Fruit fly (Drosophila melanogaster) whole organism, embryonic: ENCODE measurements around the gene PpD6.

Source experiments
- CG10209 ChIP-seq: fragments of 200-800 bp; sonication (Bioruptor generic); optimal IDR thresholded peaks from 3 replicates; lab custom pipeline; 2017; ENCODE audit warnings: missing biosample characterization, mild to moderate bottlenecking, missing genetic modification characterization, missing genetic modification reagents
- CG10431 ChIP-seq: fragments of 200-800 bp; sonication (Bioruptor generic); optimal IDR thresholded peaks from 3 replicates; lab custom pipeline; 2018; ENCODE audit warnings: missing biosample characterization, mild to moderate bottlenecking, missing genetic modification characterization
- CG10654 ChIP-seq: fragments of 200-800 bp; sonication (Bioruptor generic); optimal IDR thresholded peaks from 2 replicates; lab custom pipeline; 2016; ENCODE audit warnings: missing biosample characterization, missing genetic modification characterization
- CG10979 ChIP-seq: fragments of 200-800 bp; sonication (Bioruptor generic); optimal IDR thresholded peaks from 2 replicates; lab custom pipeline; 2018; ENCODE audit warnings: missing biosample characterization, mild to moderate bottlenecking, missing genetic modification characterization, moderate library complexity
- CG11085 ChIP-seq: fragments of 200-800 bp; sonication (Bioruptor generic); IDR thresholded peaks from 2 replicates; pipeline ENCODE4 v1.3.6; 2022; ENCODE audit warnings: missing biosample characterization, missing genetic modification characterization
- CG11456 ChIP-seq: fragments of 200-800 bp; sonication (Bioruptor generic); IDR thresholded peaks from 3 replicates; pipeline ENCODE4 v1.3.6; 2022; ENCODE audit warnings: missing biosample characterization, missing genetic modification characterization
- CG12236 ChIP-seq: fragments of 200-800 bp; sonication (Bioruptor generic); optimal IDR thresholded peaks from 2 replicates; lab custom pipeline; 2016; ENCODE audit warnings: missing biosample characterization, missing genetic modification characterization
- CG14667 ChIP-seq: fragments of 200-800 bp; sonication (Bioruptor generic); IDR thresholded peaks from 2 replicates; pipeline ENCODE4 v1.3.6; 2022; ENCODE audit warnings: missing biosample characterization, missing genetic modification characterization
- CG15514 ChIP-seq: fragments of 200-800 bp; sonication (Bioruptor generic); optimal IDR thresholded peaks from 3 replicates; lab custom pipeline; 2017; ENCODE audit warnings: missing biosample characterization, missing genetic modification characterization, mild to moderate bottlenecking, moderate library complexity, missing genetic modification reagents
- CG17359 ChIP-seq: fragments of 200-800 bp; sonication (Bioruptor generic); optimal IDR thresholded peaks from 3 replicates; lab custom pipeline; 2018; ENCODE audit warnings: missing biosample characterization, mild to moderate bottlenecking, missing genetic modification characterization, moderate library complexity
- CG17612 ChIP-seq: fragments of 200-800 bp; sonication (Bioruptor generic); IDR thresholded peaks from 2 replicates; pipeline ENCODE4 v1.3.6; 2022; ENCODE audit warnings: missing biosample characterization, missing genetic modification characterization
- CG2712 ChIP-seq: fragments of 200-800 bp; optimal IDR thresholded peaks from 3 replicates; lab custom pipeline; 2019; ENCODE audit warnings: missing biosample characterization, mild to moderate bottlenecking, missing genetic modification characterization, moderate library complexity
- CG2889 ChIP-seq: fragments of 200-800 bp; sonication (Bioruptor generic); IDR thresholded peaks from 3 replicates; pipeline ENCODE4 v1.3.6; 2022; ENCODE audit warnings: missing biosample characterization, missing genetic modification characterization
- CG30431 ChIP-seq: fragments of 200-800 bp; sonication (Bioruptor generic); optimal IDR thresholded peaks from 2 replicates; lab custom pipeline; 2017; ENCODE audit warnings: missing biosample characterization, missing genetic modification characterization
- CG34376 ChIP-seq: fragments of 200-800 bp; sonication (Bioruptor generic); optimal IDR thresholded peaks from 2 replicates; lab custom pipeline; 2018; ENCODE audit warnings: missing biosample characterization, mild to moderate bottlenecking, missing genetic modification characterization
- CG5953 ChIP-seq: fragments of 200-800 bp; sonication (Bioruptor generic); IDR thresholded peaks from 2 replicates; pipeline ENCODE4 v1.3.6; 2022; ENCODE audit warnings: missing biosample characterization, missing genetic modification characterization
- CG7357 ChIP-seq: fragments of 200-800 bp; sonication (Bioruptor generic); IDR thresholded peaks from 3 replicates; pipeline ENCODE4 v1.3.6; 2022; ENCODE audit warnings: missing biosample characterization, missing genetic modification characterization
- CG7928 ChIP-seq: fragments of 200-800 bp; sonication (Bioruptor generic); optimal IDR thresholded peaks from 2 replicates; lab custom pipeline; 2017; ENCODE audit warnings: missing biosample characterization, mild to moderate bottlenecking, missing genetic modification characterization
- CG8359 ChIP-seq: fragments of 200-800 bp; sonication (Bioruptor generic); optimal IDR thresholded peaks from 2 replicates; lab custom pipeline; 2017; ENCODE audit warnings: missing biosample characterization, mild to moderate bottlenecking, missing genetic modification characterization, borderline replicate concordance
- CG8388 ChIP-seq: fragments of 200-800 bp; sonication (Bioruptor generic); optimal IDR thresholded peaks from 2 replicates; lab custom pipeline; 2019; ENCODE audit warnings: missing biosample characterization, mild to moderate bottlenecking, missing genetic modification characterization, moderate library complexity
- CoRest ChIP-seq: fragments of 200-800 bp; sonication (Bioruptor generic); optimal IDR thresholded peaks from 3 replicates; lab custom pipeline; 2018; ENCODE audit warnings: missing biosample characterization, mild to moderate bottlenecking, missing genetic modification characterization, moderate library complexity
- D ChIP-seq, 2 experiments: fragments of 200-800 bp in 1 of 2; fragments of >200 bp in 1 of 2; sonication (Bioruptor generic) in 1 of 2; optimal IDR thresholded peaks; 2 replicates in 1 of 2; 3 replicates in 1 of 2; lab custom pipeline; 2017; ENCODE audit warnings: mild to moderate bottlenecking in 1 of 2, missing biosample characterization in 1 of 2, missing genetic modification characterization in 1 of 2, missing genetic modification reagents in 1 of 2
- Dll ChIP-seq: fragments of 200-800 bp; sonication (Bioruptor generic); IDR thresholded peaks from 4 replicates; pipeline ENCODE4 v1.3.6; 2022; ENCODE audit warnings: missing biosample characterization, missing genetic modification characterization; ENCODE audit not compliant: partially characterized antibody
- Gsc ChIP-seq: fragments of 200-800 bp; sonication (Bioruptor generic); IDR thresholded peaks from 2 replicates; pipeline ENCODE4 v1.3.6; 2022; ENCODE audit warnings: missing biosample characterization, missing genetic modification characterization
- MBD-R2 ChIP-seq: fragments of 200-800 bp; sonication (Bioruptor generic); IDR thresholded peaks from 2 replicates; pipeline ENCODE4 v1.3.6; 2022; ENCODE audit warnings: missing biosample characterization, missing genetic modification characterization
- NFAT ChIP-seq: fragments of 200-800 bp; sonication (Bioruptor generic); IDR thresholded peaks from 2 replicates; pipeline ENCODE4 v1.3.6; 2022; ENCODE audit warnings: missing biosample characterization, missing genetic modification characterization
- Nf-YA ChIP-seq: fragments of 200-800 bp; sonication (Bioruptor generic); IDR thresholded peaks from 2 replicates; pipeline ENCODE4 v1.3.6; 2022; ENCODE audit warnings: missing biosample characterization, missing genetic modification characterization
- Nf-YC ChIP-seq: fragments of 200-800 bp; optimal IDR thresholded peaks from 3 replicates; lab custom pipeline; 2019; ENCODE audit warnings: missing biosample characterization, mild to moderate bottlenecking, missing genetic modification characterization, moderate library complexity
- Opbp ChIP-seq: fragments of 200-800 bp; sonication (Bioruptor generic); IDR thresholded peaks from 3 replicates; pipeline ENCODE4 v1.3.6; 2022; ENCODE audit warnings: missing biosample characterization, missing genetic modification characterization; ENCODE audit not compliant: partially characterized antibody
- Poxn ChIP-seq: fragments of 200-800 bp; sonication (Bioruptor generic); IDR thresholded peaks from 2 replicates; pipeline ENCODE4 v1.3.6; 2022; ENCODE audit warnings: missing biosample characterization, missing genetic modification characterization
- Rx ChIP-seq: fragments of 200-800 bp; sonication (Bioruptor generic); IDR thresholded peaks from 2 replicates; pipeline ENCODE4 v1.3.6; 2022; ENCODE audit warnings: missing biosample characterization, missing genetic modification characterization
- ci ChIP-seq: fragments of 200-800 bp; sonication (Bioruptor generic); IDR thresholded peaks from 3 replicates; pipeline ENCODE4 v1.3.6; 2022; ENCODE audit warnings: missing biosample characterization, missing genetic modification characterization
- crol ChIP-seq: fragments of 200-800 bp; sonication (Bioruptor generic); IDR thresholded peaks from 2 replicates; pipeline ENCODE4 v1.3.6; 2022; ENCODE audit warnings: missing biosample characterization, missing genetic modification characterization
- dimm ChIP-seq: fragments of 200-800 bp; sonication (Bioruptor generic); IDR thresholded peaks from 2 replicates; pipeline ENCODE4 v1.3.6; 2022; ENCODE audit warnings: missing biosample characterization, missing genetic modification characterization
- fd3F ChIP-seq: fragments of 200-800 bp; sonication (Bioruptor generic); optimal IDR thresholded peaks from 2 replicates; lab custom pipeline; 2018; ENCODE audit warnings: missing biosample characterization, mild to moderate bottlenecking, missing genetic modification characterization, moderate library complexity
- fd64A ChIP-seq: fragments of 200-800 bp; sonication (Bioruptor generic); optimal IDR thresholded peaks from 3 replicates; lab custom pipeline; 2018; ENCODE audit warnings: missing biosample characterization, mild to moderate bottlenecking, missing genetic modification characterization
- fd96Cb ChIP-seq: fragments of 200-800 bp; sonication (Bioruptor generic); optimal IDR thresholded peaks from 2 replicates; lab custom pipeline; 2018; ENCODE audit warnings: missing biosample characterization, mild to moderate bottlenecking, missing genetic modification characterization, moderate library complexity
- fu2 ChIP-seq: fragments of 200-800 bp; sonication (Bioruptor generic); optimal IDR thresholded peaks from 2 replicates; lab custom pipeline; 2016; ENCODE audit warnings: missing biosample characterization, missing genetic modification characterization
- grn ChIP-seq: fragments of 200-800 bp; sonication (Bioruptor generic); optimal IDR thresholded peaks from 3 replicates; lab custom pipeline; 2017; ENCODE audit warnings: missing biosample characterization, missing genetic modification characterization
- gsb ChIP-seq: fragments of 200-800 bp; sonication (Bioruptor generic); IDR thresholded peaks from 2 replicates; pipeline ENCODE4 v1.3.6; 2022; ENCODE audit warnings: missing biosample characterization, missing genetic modification characterization
- jigr1 ChIP-seq: fragments of 200-800 bp; sonication (Bioruptor generic); IDR thresholded peaks from 3 replicates; pipeline ENCODE4 v1.3.6; 2022; ENCODE audit warnings: missing biosample characterization, missing genetic modification characterization
- nmo ChIP-seq: fragments of 200-800 bp; sonication (Bioruptor generic); optimal IDR thresholded peaks from 2 replicates; lab custom pipeline; 2018; ENCODE audit warnings: missing biosample characterization, mild to moderate bottlenecking, missing genetic modification characterization, moderate library complexity
- p53 ChIP-seq: fragments of 200-800 bp; sonication (Bioruptor generic); optimal IDR thresholded peaks from 2 replicates; lab custom pipeline; 2016; ENCODE audit warnings: missing biosample characterization, missing genetic modification characterization
- pho ChIP-seq: fragments of 200-800 bp; sonication (Bioruptor generic); optimal IDR thresholded peaks from 2 replicates; lab custom pipeline; 2016; ENCODE audit warnings: missing biosample characterization, missing genetic modification characterization
- pnt ChIP-seq: fragments of 200-800 bp; sonication (Bioruptor generic); optimal IDR thresholded peaks from 3 replicates; lab custom pipeline; 2016; ENCODE audit warnings: missing biosample characterization, missing genetic modification characterization
- psq ChIP-seq: fragments of 200-800 bp; sonication (Bioruptor generic); optimal IDR thresholded peaks from 2 replicates; lab custom pipeline; 2017; ENCODE audit warnings: missing biosample characterization, missing genetic modification characterization
- sens-2 ChIP-seq: fragments of 200-800 bp; sonication (Bioruptor generic); IDR thresholded peaks from 2 replicates; pipeline ENCODE4 v1.3.6; 2022; ENCODE audit warnings: missing biosample characterization, missing genetic modification characterization
- slbo ChIP-seq: fragments of 200-800 bp; sonication (Bioruptor generic); IDR thresholded peaks from 2 replicates; pipeline ENCODE4 v1.3.6; 2022; ENCODE audit warnings: missing biosample characterization, missing genetic modification characterization
- sob ChIP-seq: fragments of 200-800 bp; sonication (Bioruptor generic); IDR thresholded peaks from 2 replicates; pipeline ENCODE4 v1.3.6; 2022; ENCODE audit warnings: missing biosample characterization, missing genetic modification characterization
- sug ChIP-seq: fragments of 200-800 bp; optimal IDR thresholded peaks from 2 replicates; lab custom pipeline; 2019; ENCODE audit warnings: missing biosample characterization, mild to moderate bottlenecking, missing genetic modification characterization, moderate library complexity

PpD6 gene

DNA sequence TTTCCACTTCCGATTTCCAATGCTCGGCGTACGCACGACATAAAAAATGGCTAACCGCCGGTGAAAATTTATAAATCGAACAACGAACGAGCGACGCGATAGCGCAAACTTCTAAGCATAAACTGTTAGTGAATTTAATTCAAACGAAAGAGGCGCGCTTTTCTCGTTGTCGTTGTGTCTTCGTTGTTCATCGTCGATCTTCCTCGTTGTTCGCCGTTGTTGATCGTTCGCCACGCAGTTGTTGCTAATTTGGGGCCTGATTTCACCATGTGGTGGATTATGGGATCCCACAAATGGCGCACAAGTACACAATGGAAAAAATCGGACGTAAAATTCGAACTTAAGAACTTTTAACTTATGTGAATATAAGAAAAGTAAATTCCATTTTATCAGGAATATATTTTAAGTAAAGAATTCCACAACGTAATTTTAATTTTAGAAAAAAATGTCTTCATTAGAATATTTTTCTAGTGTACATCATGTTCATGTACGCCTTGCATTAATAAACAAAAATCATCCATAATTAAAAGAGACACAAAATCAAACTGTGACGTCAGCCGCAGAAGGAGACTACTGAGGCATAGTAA is 23.1 kb upstream of the PpD6 start (continued):
- TF ChIP-seq CG10431 (GFP tag; lab: Kevin White, UChicago) (no peak), CG14667 (peak; percentile 66), MBD-R2 (GFP tag; lab: Robert Waterston, UW) (peak; percentile 47; the same call in 1 of the 2 replicates), Rx (GFP tag; lab: Robert Waterston, UW) (no peak), CG11456 (GFP tag; lab: Robert Waterston, UW) (no peak), nmo (GFP tag; lab: Kevin White, UChicago) (peak; percentile 69), fd64A (GFP tag; lab: Kevin White, UChicago) (no peak), CG2712 (tag; lab: Kevin White, UChicago) (peak; percentile 75), Gsc (GFP tag; lab: Robert Waterston, UW) (no peak), Nf-YC (tag; lab: Kevin White, UChicago) (peak; percentile 48), CG17359 (tag; lab: Kevin White, UChicago) (peak; percentile 79), Dll (GFP tag; lab: Robert Waterston, UW) (no peak), CG2889 (no peak), CG10979 (tag; lab: Kevin White, UChicago) (peak; percentile 63), CoRest (tag; lab: Kevin White, UChicago) (peak; percentile 77), D (optimal IDR thresholded peaks at IDR 0.05; lab: Kevin White, UChicago) (no peak), D (GFP tag; optimal IDR thresholded peaks at IDR 0.05; lab: Kevin White, UChicago) (peak; percentile 21), Poxn (GFP tag; lab: Robert Waterston, UW) (peak; percentile 23; the same call in 1 of the 2 replicates), p53 (GFP tag; lab: Kevin White, UChicago) (no peak), CG12236 (GFP tag; lab: Kevin White, UChicago) (no peak), crol (GFP tag; lab: Robert Waterston, UW) (no peak), grn (GFP tag; lab: Kevin White, UChicago) (no peak), CG7357 (GFP tag; lab: Robert Waterston, UW) (peak; percentile 56; the same call in 2 of the 3 replicates), psq (no peak), jigr1 (GFP tag; lab: Robert Waterston, UW) (no peak), CG8388 (GFP tag; lab: Kevin White, UChicago) (peak; percentile 49), sug (tag; lab: Kevin White, UChicago) (peak; percentile 62), NFAT (GFP tag; lab: Robert Waterston, UW) (peak; percentile 39; the same call in 1 of the 2 replicates), dimm (GFP tag; lab: Robert Waterston, UW) (no peak), CG34376 (GFP tag; lab: Kevin White, UChicago) (peak; percentile 5), CG10654 (GFP tag; lab: Kevin White, UChicago) (peak; percentile 38), pnt (GFP tag; lab: Kevin White, UChicago) (peak; percentile 19), CG7928 (GFP tag; lab: Kevin White, UChicago) (no peak), fu2 (GFP tag; lab: Kevin White, UChicago) (peak; percentile 23), fd3F (GFP tag; lab: Kevin White, UChicago) (peak; percentile 73), gsb (GFP tag; lab: Robert Waterston, UW) (peak; percentile 63), CG30431 (GFP tag; lab: Kevin White, UChicago) (no peak), CG11085 (GFP tag; lab: Robert Waterston, UW) (0 out of 2 replicates have a peak, but pooled peaks have one; percentile 11), CG15514 (GFP tag; lab: Kevin White, UChicago) (peak; percentile 66), sob (GFP tag; lab: Robert Waterston, UW) (peak; percentile 48; the same call in 1 of the 2 replicates), slbo (peak; percentile 85), ci (GFP tag; lab: Robert Waterston, UW) (0 out of 3 replicates have a peak, but pooled peaks have one; percentile 56), CG17612 (GFP tag; lab: Robert Waterston, UW) (0 out of 2 replicates have a peak, but pooled peaks have one; percentile 44), sens-2 (GFP tag; lab: Robert Waterston, UW) (no peak), CG5953 (GFP tag; lab: Robert Waterston, UW) (no peak), Nf-YA (no peak), Opbp (no peak), fd96Cb (tag; lab: Kevin White, UChicago) (peak; percentile 69), CG8359 (no peak), CG10209 (GFP tag; lab: Kevin White, UChicago) (peak; percentile 66), pho (GFP tag; lab: Kevin White, UChicago) (peak; percentile 49)
